Fruit fly (Drosophila melanogaster): ENCODE measurements around the gene ppk17.

Gene ppk17

dm6 chr2L:16715133-16715833 lies 45.1 kb downstream of the ppk17 start:
- no peak for TF ChIP-seq Dfd (GFP tag; optimal IDR thresholded peaks at IDR 0.05)

DNA sequence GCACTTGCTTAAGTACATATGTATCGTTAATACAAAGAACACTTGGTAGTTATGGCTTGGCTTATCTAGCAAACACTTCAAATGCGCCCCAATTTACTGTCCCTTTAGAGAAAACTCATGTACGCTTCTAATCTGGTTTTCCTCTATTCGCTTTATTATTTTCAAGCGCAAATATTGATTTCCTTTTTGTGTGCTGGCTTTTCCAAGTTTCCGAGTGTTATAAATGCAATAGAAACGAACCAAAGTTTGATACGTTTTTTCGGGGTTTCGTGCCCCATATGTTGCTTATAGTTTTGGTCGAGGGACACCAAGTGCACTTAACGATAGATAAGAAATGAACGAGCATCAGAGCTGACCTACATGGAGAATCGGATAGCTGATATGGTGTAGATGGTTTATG lies 46.4 kb downstream of the ppk17 start:
- no peak for TF ChIP-seq dmrt93B (GFP tag; optimal IDR thresholded peaks at IDR 0.05)
- TF ChIP-seq jim (GFP tag; optimal IDR thresholded peaks at IDR 0.05): no peak
- TF ChIP-seq psq (GFP tag; optimal IDR thresholded peaks at IDR 0.05): no peak
- TF ChIP-seq ey (GFP tag; optimal IDR thresholded peaks at IDR 0.05): no peak

- TF ChIP-seq br (GFP tag; optimal IDR thresholded peaks at IDR 0.05) (no peak), Mio (GFP tag; optimal IDR thresholded peaks at IDR 0.05) (no peak), Rel (GFP tag; optimal IDR thresholded peaks at IDR 0.05) (no peak), Rel (tag; optimal IDR thresholded peaks at IDR 0.05) (no peak), Sp1 (GFP tag; optimal IDR thresholded peaks at IDR 0.05) (no peak), dmrt93B (GFP tag; optimal IDR thresholded peaks at IDR 0.05) (no peak), dl (GFP tag; optimal IDR thresholded peaks at IDR 0.05; ENCODE audit: insufficient read depth in 1 of 2, partially characterized antibody in 2 of 2) (no peak), h (GFP tag; optimal IDR thresholded peaks at IDR 0.05) (no peak), ey (GFP tag; optimal IDR thresholded peaks at IDR 0.05) (no peak), sv (GFP tag; optimal IDR thresholded peaks at IDR 0.05) (no peak)
Observed at dm6 chr2L:16711891-16712290, 48.5 kb downstream of the ppk17 start.

dm6 chr2L:16710677-16711076 lies 49.7 kb downstream of the ppk17 start:
- no peak for TF ChIP-seq dl (GFP tag; optimal IDR thresholded peaks at IDR 0.05; ENCODE audit: insufficient read depth in 1 of 2, partially characterized antibody in 2 of 2)
- no peak for TF ChIP-seq Abd-B (GFP tag; optimal IDR thresholded peaks at IDR 0.05)
- no peak for TF ChIP-seq GATAd (GFP tag; optimal IDR thresholded peaks at IDR 0.05)
- TF ChIP-seq foxo (GFP tag; optimal IDR thresholded peaks at IDR 0.05): no peak
- TF ChIP-seq rgr (GFP tag; optimal IDR thresholded peaks at IDR 0.05): no peak
- TF ChIP-seq dmrt93B (GFP tag; optimal IDR thresholded peaks at IDR 0.05): no peak
- no peak for TF ChIP-seq woc (GFP tag; optimal IDR thresholded peaks at IDR 0.05)
- no peak for TF ChIP-seq CrebA (GFP tag; optimal IDR thresholded peaks at IDR 0.05; ENCODE audit: borderline replicate concordance)
- TF ChIP-seq sage (GFP tag; optimal IDR thresholded peaks at IDR 0.05): no peak
- TF ChIP-seq Vsx2 (GFP tag; optimal IDR thresholded peaks at IDR 0.05; ENCODE audit: partially characterized antibody): no peak
- no peak for TF ChIP-seq N (GFP tag; optimal IDR thresholded peaks at IDR 0.05)

- TF ChIP-seq pan (optimal IDR thresholded peaks at IDR 0.05) (no peak), tai (GFP tag; optimal IDR thresholded peaks at IDR 0.05) (no peak), HLH106 (tag; optimal IDR thresholded peaks at IDR 0.05) (no peak), rgr (GFP tag; optimal IDR thresholded peaks at IDR 0.05) (no peak), h (GFP tag; optimal IDR thresholded peaks at IDR 0.05) (no peak), CG32264 (GFP tag; optimal IDR thresholded peaks at IDR 0.05) (no peak), CrebA (GFP tag; optimal IDR thresholded peaks at IDR 0.05; ENCODE audit: borderline replicate concordance) (no peak), Mio (GFP tag; optimal IDR thresholded peaks at IDR 0.05) (no peak), Dif (GFP tag; optimal IDR thresholded peaks at IDR 0.05; ENCODE audit: partially characterized antibody) (no peak), sv (GFP tag; optimal IDR thresholded peaks at IDR 0.05) (no peak), Abd-B (GFP tag; optimal IDR thresholded peaks at IDR 0.05) (no peak), psq (GFP tag; optimal IDR thresholded peaks at IDR 0.05) (no peak), Sp1 (GFP tag; optimal IDR thresholded peaks at IDR 0.05) (no peak)
Observed at dm6 chr2L:16710234-16710633, 50.1 kb downstream of the ppk17 start.

dm6 chr2L:16709693-16710092 lies 50.7 kb downstream of the ppk17 start:
- TF ChIP-seq br (GFP tag; optimal IDR thresholded peaks at IDR 0.05) (no peak), CG9705 (GFP tag; optimal IDR thresholded peaks at IDR 0.05) (no peak), usp (GFP tag; optimal IDR thresholded peaks at IDR 0.05) (no peak), brk (GFP tag; optimal IDR thresholded peaks at IDR 0.05) (no peak), Dfd (GFP tag; optimal IDR thresholded peaks at IDR 0.05) (no peak), woc (GFP tag; optimal IDR thresholded peaks at IDR 0.05) (no peak)

Data from whole organism, wandering third instar larva.